Worm (Caenorhabditis elegans): ENCODE data around the gene Y71H2B.4.
A peak's percentile ranks its signal among the peaks of the same experiment; 100 is the strongest.
"Not testable (repeated sequence)": the region's sequence is repeated elsewhere in the genome, so short reads cannot be mapped to it uniquely, and the experiment has no call there.

Gene Y71H2B.4

DNA sequence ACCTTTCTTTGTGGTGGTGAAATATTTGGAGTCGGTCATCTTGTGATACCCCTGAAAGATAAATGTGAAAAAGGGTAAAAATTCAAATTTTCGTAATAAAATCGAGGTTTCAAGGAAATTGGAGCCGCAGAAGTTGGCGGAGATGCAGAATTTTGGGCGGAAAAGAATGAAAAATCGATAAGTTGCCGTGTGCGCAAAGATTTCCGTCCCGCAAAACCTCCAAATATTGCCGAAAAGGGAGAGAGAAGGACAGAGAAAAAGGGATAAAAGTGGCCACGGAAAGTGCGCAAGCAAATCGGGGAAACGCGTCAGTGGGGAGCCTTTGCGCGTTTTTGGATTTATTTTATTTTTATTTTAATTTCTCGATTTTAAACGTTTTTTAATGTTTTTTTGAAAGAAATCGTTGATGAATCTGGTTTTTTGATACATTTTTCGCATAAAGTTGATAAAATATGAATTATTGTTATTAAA, 21.7 kb upstream of the Y71H2B.4 start, which contains the start of gene apb-1 (continued):
- TF ChIP-seq ceh-8 (GFP tag; optimal IDR thresholded peaks at IDR 0.05) (peak; percentile 93), C16A3.4 (tag; optimal IDR thresholded peaks at IDR 0.05) (peak; percentile 92), nhr-77 (tag; optimal IDR thresholded peaks at IDR 0.05) (peak; percentile 66), irx-1 (tag; optimal IDR thresholded peaks at IDR 0.05) (peak; percentile 92), egl-13 (tag; optimal IDR thresholded peaks at IDR 0.05) (peak; percentile 96), fkh-10 (GFP tag; optimal IDR thresholded peaks at IDR 0.05) (peak; percentile 95), nhr-71 (tag; optimal IDR thresholded peaks at IDR 0.05) (peak; percentile 97), dsc-1 (tag; optimal IDR thresholded peaks at IDR 0.05) (peak; percentile 95), vab-15 (tag; optimal IDR thresholded peaks at IDR 0.05) (no peak), unc-30 (tag; optimal IDR thresholded peaks at IDR 0.05) (no peak), ceh-63 (GFP tag; optimal IDR thresholded peaks at IDR 0.05) (peak; percentile 38)

DNA sequence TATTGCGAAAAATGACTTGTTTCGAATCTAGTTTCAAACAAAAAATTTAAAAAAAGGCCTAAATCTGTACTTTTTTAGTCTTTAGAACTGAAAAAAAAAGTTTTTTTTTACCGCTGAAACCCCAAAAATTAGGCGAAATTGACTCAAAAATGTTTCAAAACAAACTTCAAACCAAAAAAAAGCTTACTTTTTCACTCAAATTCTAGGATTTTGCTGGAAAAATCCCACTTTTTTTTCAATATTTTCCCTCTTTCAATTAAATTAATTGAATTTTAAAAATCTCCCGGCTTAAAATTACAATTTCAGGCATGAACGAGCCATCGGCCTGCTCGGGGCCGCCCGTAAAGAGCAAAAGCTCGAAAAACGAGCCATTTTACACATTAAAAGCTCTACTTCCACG, 21.0 kb upstream of the Y71H2B.4 start, which contains the start of gene mdt-19:
Gene mdt-19, plus strand, starts transcription at position 301 of the 400 bp plus-strand sequence.
- TF ChIP-seq egl-13 (tag; optimal IDR thresholded peaks at IDR 0.05) (no peak), pax-3 (tag; optimal IDR thresholded peaks at IDR 0.05) (no peak)

DNA sequence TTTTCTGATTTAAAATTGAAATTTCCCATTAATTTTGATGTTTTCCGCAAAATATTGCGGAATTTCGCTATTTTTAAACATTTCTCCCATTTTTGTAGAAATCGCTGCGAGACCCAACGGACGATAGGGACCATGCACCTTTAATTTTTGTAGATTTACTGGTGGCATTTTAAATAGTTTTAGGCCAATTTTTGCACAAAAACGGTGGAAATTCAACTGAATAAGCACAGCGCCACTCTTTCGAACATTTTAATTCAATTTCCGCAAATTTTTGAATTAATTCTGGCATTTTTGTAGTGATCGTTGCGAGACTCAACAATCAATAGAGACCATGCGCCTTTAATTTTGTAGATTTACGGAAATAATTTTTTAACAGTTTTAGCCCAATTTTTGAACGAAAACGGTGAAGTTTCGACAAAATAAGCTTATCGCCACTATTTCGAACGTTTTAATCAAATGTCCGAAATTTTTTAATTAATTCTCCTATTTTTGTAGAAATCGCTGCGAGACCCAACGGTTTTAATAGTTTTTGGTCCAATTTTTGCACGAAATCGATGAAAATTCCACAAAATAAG, 20.2 kb upstream of the Y71H2B.4 start:
- no peak for TF ChIP-seq unc-30 (tag; optimal IDR thresholded peaks at IDR 0.05)
- no peak for TF ChIP-seq blmp-1 (tag; optimal IDR thresholded peaks at IDR 0.05)
- TF ChIP-seq nhr-237 (tag; optimal IDR thresholded peaks at IDR 0.05) = no peak
- TF ChIP-seq C34B4.2 (tag; optimal IDR thresholded peaks at IDR 0.05) = no peak
- no peak for TF ChIP-seq nhr-85 (tag)
- TF ChIP-seq egl-27 (tag; optimal IDR thresholded peaks at IDR 0.05) = no peak
- no peak for TF ChIP-seq nhr-90 (tag; optimal IDR thresholded peaks at IDR 0.05; ENCODE audit: poor library complexity)
- no peak for TF ChIP-seq egl-13 (tag; optimal IDR thresholded peaks at IDR 0.05)

DNA sequence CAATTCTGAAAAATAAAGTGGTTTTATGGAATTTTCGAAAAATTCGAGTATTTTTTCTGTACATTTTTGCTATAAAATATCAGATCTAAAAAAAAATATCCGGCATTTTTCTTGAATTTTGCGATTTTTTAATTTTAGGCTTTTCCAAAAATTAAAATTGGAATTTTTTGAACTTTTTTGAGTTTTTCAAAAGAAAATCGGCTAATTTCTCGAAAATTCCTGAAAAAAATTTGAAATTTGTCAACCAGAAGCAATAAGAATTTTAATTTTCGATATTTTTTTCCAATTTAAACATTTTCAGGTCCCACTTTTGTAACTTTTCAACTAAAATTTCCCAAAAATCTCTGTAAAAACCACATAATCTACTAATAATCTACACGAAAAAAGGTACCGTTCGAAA, 15.1 kb upstream of the Y71H2B.4 start, which contains the start of gene Y71H2B.11:
Gene Y71H2B.11, plus strand, starts transcription at position 301 of the 400 bp plus-strand sequence.
- TF ChIP-seq mep-1 (tag; optimal IDR thresholded peaks at IDR 0.05) (no peak), nhr-237 (tag; optimal IDR thresholded peaks at IDR 0.05) (no peak), ceh-88 (GFP tag; IDR thresholded peaks at IDR 0.05) (no peak)

DNA sequence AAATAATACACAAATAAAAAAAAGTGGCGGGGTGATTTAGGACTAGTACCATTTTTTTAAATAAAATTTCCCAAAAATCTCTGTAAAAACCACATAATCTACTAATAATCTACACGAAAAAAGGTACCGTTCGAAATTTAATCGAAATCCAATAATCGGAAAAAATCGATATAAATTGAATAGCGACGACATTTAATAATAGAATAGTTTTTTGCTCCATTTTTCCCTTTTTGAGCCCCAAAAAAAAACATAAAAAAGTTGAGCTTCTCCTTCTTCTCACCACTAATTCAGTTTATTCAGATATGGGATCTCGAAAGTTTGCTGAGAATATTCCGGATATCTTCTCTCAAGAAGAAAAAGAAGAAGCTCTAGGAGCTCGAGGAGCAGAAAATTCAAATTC, 11.0 kb upstream of the Y71H2B.4 start, which contains the start of gene Y71H2B.5:
Gene Y71H2B.5, plus strand, starts transcription at position 301 of the 400 bp plus-strand sequence.
- TF ChIP-seq nhr-47 (tag; optimal IDR thresholded peaks at IDR 0.05); fkh-4 (tag; optimal IDR thresholded peaks at IDR 0.05; ENCODE audit: borderline replicate concordance); fkh-10 (GFP tag; optimal IDR thresholded peaks at IDR 0.05): not testable (repeated sequence)

DNA sequence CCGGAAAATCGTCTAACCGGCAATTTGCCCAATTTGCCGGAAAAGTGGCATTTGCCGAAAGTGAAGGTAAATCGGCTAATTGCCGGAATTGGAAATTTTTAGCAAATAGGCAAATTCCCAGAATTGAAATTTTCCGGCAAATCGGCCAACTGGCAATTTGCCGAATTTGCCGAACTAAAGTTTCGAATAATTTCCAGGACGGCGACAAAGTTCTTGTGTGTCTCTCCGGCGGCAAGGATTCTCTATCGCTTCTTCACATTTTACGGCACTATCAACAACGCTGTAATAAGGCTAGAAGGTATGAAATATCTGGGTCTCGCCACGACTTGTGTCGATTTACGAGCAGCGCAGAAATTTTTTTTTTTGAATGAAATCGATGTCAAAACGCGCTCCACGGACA, 2.6 kb upstream of the Y71H2B.4 start:
- TF ChIP-seq nhr-84 (tag; optimal IDR thresholded peaks at IDR 0.05) (no peak), ceh-63 (GFP tag; optimal IDR thresholded peaks at IDR 0.05) (no peak), dsc-1 (tag; optimal IDR thresholded peaks at IDR 0.05) (no peak), lin-14 (GFP tag; optimal IDR thresholded peaks at IDR 0.05) (no peak), hpl-2 (GFP tag; optimal IDR thresholded peaks at IDR 0.05) (no peak), efl-1 (optimal IDR thresholded peaks at IDR 0.05) (no peak), efl-1 (GFP tag; optimal IDR thresholded peaks at IDR 0.05 in 1 of 2) (peak in 1 of 2 experiments; percentile 64)

DNA sequence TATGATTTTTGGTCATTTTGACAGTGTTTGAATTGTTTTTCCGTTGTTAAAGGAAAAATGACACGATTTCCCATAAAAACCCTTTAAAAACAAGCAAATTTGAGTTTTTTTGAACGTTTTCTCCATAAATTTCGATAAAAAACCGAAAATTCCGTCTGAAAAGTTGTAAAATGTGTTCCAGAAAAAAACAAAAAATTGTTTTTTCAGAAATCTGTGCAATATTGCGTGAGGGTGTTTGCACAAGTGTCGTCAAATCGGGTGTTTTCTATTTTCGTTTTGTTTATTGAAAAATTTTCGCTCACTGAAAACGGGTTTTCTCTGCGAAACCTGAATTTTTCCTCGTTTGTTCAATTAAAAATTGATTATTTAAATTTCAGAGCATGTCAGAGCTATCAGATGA, 796 bp downstream of the Y71H2B.4 start, which contains the start of gene ppfr-4:
Gene ppfr-4, plus strand, starts transcription at position 378 of the 400 bp plus-strand sequence.
- TF ChIP-seq C16A3.4 (tag; optimal IDR thresholded peaks at IDR 0.05) = peak; percentile 15
- no peak for TF ChIP-seq tlp-1 (tag; optimal IDR thresholded peaks at IDR 0.05)
- TF ChIP-seq elt-3 (tag; optimal IDR thresholded peaks at IDR 0.05) = no peak
- TF ChIP-seq efl-1 (optimal IDR thresholded peaks at IDR 0.05) = peak; percentile 31 to 54
- peak; percentile 48 to 85 for TF ChIP-seq efl-1 (GFP tag; optimal IDR thresholded peaks at IDR 0.05 in 1 of 2)
- no peak for TF ChIP-seq ets-5 (GFP tag; IDR thresholded peaks at IDR 0.05)
- TF ChIP-seq snpc-4 (tag; optimal IDR thresholded peaks at IDR 0.05) = no peak
- peak; percentile 9 to 53 (median 45) for TF ChIP-seq dpl-1 (GFP tag; optimal IDR thresholded peaks at IDR 0.05)
- peak; percentile 26 for TF ChIP-seq lin-39 (tag; optimal IDR thresholded peaks at IDR 0.05)
- peak; percentile 2 for TF ChIP-seq nhr-47 (tag; optimal IDR thresholded peaks at IDR 0.05)
- TF ChIP-seq lin-13 (GFP tag; optimal IDR thresholded peaks at IDR 0.05) = no peak
- TF ChIP-seq nhr-76 (tag; optimal IDR thresholded peaks at IDR 0.05) = no peak
- peak; percentile 34 to 41 for TF ChIP-seq lin-35 (GFP tag; optimal IDR thresholded peaks at IDR 0.05)
- TF ChIP-seq grh-1 (GFP tag; IDR thresholded peaks at IDR 0.05) = no peak
- peak; percentile 31 for TF ChIP-seq snu-23 (GFP tag; optimal IDR thresholded peaks at IDR 0.05)
- peak; percentile 87 for TF ChIP-seq F16B12.6 (tag; optimal IDR thresholded peaks at IDR 0.05)
- peak; percentile 2 for TF ChIP-seq nhr-90 (tag; optimal IDR thresholded peaks at IDR 0.05; ENCODE audit: poor library complexity)
- peak; percentile 28 for TF ChIP-seq tbx-2 (tag; optimal IDR thresholded peaks at IDR 0.05)

All from whole organism, L1 larva.